3 worm cellular contexts compared by ENCODE assay signal in the genomic region with DNA sequence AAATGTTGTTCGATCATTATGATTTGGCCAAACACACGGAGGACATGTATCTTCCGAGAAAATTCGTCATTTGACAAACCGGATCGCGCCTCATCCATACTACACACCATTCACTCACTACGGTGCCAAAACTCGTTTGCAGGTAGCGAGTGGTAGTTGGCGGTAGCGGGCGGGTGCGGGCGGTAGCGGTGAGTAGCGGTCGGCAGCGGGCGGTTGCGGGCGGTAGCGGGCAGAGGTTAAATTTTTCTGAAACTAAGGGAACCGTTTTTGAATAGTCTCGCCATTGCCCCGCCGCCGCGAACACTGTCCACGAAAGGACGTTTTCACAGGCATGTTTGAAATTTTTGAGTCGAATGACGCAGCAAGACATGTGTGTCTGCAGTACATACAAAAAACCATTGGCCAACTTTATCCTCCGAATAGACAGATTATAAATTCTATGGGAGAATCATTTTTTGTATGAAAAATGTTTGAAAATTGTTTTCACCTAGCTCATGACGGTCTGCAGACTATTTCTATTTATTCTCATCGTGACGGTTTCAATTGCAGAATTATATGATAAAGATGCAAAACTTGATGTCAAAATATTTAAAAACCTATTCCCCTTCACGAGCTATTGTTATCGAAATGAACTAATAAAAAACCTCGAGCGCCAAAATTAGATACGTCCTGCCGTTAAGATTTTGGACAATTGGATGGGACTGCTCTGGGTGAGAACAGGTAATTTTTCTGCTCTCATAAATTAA.
TF ChIP-seq lines count a peak whose summit lies in the region.

TSS of gene F11A5.16 (plus strand) at position 696 of the 746 bp plus-strand sequence.

TF ChIP-seq in whole organism, L4 larva, 104 proteins besides CTCF, POLR2A, EP300 and RAD21:
- no peak for TF ChIP-seq ceh-44 (GFP tag; IDR thresholded peaks at IDR 0.05; lab: Robert Waterston, UW)
- TF ChIP-seq nhr-111 (GFP tag; optimal IDR thresholded peaks at IDR 0.05; lab: Kevin White, UChicago), result no peak
- TF ChIP-seq set-16 (GFP tag; IDR thresholded peaks at IDR 0.05; lab: Robert Waterston, UW), result peak; percentile 63
- TF ChIP-seq vab-7 (GFP tag; IDR thresholded peaks at IDR 0.05; lab: Robert Waterston, UW), result no peak
- no peak for TF ChIP-seq lin-15B (tag; optimal IDR thresholded peaks at IDR 0.05; lab: Kevin White, UChicago)
- TF ChIP-seq F26F4.8 (GFP tag; conservative IDR thresholded peaks at IDR 0.05; lab: Robert Waterston, UW), result no peak
- no peak for TF ChIP-seq daf-19 (GFP tag; conservative IDR thresholded peaks at IDR 0.05; lab: Robert Waterston, UW)
- no peak for TF ChIP-seq php-3 (GFP tag; IDR thresholded peaks at IDR 0.05; lab: Robert Waterston, UW)

TF ChIP-seq in whole organism, midembryonic, 9 proteins besides CTCF, POLR2A, EP300 and RAD21:
- TF ChIP-seq tab-1 (GFP tag; IDR thresholded peaks at IDR 0.05; lab: Robert Waterston, UW) (0 out of 2 replicates have a peak, but pooled peaks have one; percentile 18), ztf-29 (GFP tag; IDR thresholded peaks at IDR 0.05; lab: Robert Waterston, UW) (no peak)
TF ChIP-seq in whole organism, midembryonic: peak in this region for 1.

TF ChIP-seq in whole organism, young adult, 124 proteins besides CTCF, POLR2A, EP300 and RAD21:
- TF ChIP-seq hmg-20 (GFP tag; IDR thresholded peaks at IDR 0.05; lab: Robert Waterston, UW) (no peak), madf-8 (GFP tag; conservative IDR thresholded peaks at IDR 0.05; lab: Robert Waterston, UW) (no peak), Y53G8AR.9 (GFP tag; conservative IDR thresholded peaks at IDR 0.05; lab: Robert Waterston, UW) (no peak), zfh-2 (GFP tag; conservative IDR thresholded peaks at IDR 0.05; lab: Robert Waterston, UW) (peak; percentile 76)
